Fruit fly (Drosophila melanogaster) whole organism, embryonic: Measurements from ENCODE around the gene CG17744.
A peak's percentile ranks its signal among the peaks of the same experiment; 100 is the strongest.

Source experiments
- Asciz ChIP-seq: fragments of 200-800 bp; sonication (Bioruptor generic); optimal IDR thresholded peaks from 2 replicates; lab custom pipeline; 2017; ENCODE audit warnings: missing biosample characterization, mild to moderate bottlenecking, missing genetic modification characterization, missing genetic modification reagents
- Atf6 ChIP-seq: fragments of 200-800 bp; sonication (Bioruptor generic); IDR thresholded peaks from 2 replicates; pipeline ENCODE4 v1.3.6; 2022; ENCODE audit warnings: missing biosample characterization, missing genetic modification characterization
- Bteb2 ChIP-seq: fragments of 200-800 bp; sonication (Bioruptor generic); optimal IDR thresholded peaks from 2 replicates; lab custom pipeline; 2016; ENCODE audit warnings: missing biosample characterization, missing genetic modification characterization
- CG10274 ChIP-seq: fragments of 200-800 bp; sonication (Bioruptor generic); optimal IDR thresholded peaks from 3 replicates; lab custom pipeline; 2017; ENCODE audit warnings: missing biosample characterization, mild to moderate bottlenecking, missing genetic modification characterization
- CG10321 ChIP-seq: fragments of 200-800 bp; sonication (Bioruptor generic); IDR thresholded peaks from 2 replicates; pipeline ENCODE4 v1.3.6; 2022; ENCODE audit warnings: missing biosample characterization, missing genetic modification characterization
- CG10462 ChIP-seq: fragments of 200-800 bp; sonication (Bioruptor generic); optimal IDR thresholded peaks from 2 replicates; lab custom pipeline; 2016; ENCODE audit warnings: missing biosample characterization, missing genetic modification characterization
- CG11093 ChIP-seq: fragments of 200-800 bp; sonication (Bioruptor generic); IDR thresholded peaks from 3 replicates; pipeline ENCODE4 v1.3.6; 2022; ENCODE audit warnings: missing biosample characterization, missing genetic modification characterization
- CG11504 ChIP-seq: fragments of 200-800 bp; sonication (Bioruptor generic); optimal IDR thresholded peaks from 3 replicates; lab custom pipeline; 2019; ENCODE audit warnings: missing biosample characterization, mild to moderate bottlenecking, missing genetic modification characterization, moderate library complexity
- CG12391 ChIP-seq: fragments of 200-800 bp; sonication (Bioruptor generic); optimal IDR thresholded peaks from 3 replicates; lab custom pipeline; 2018; ENCODE audit warnings: missing biosample characterization, mild to moderate bottlenecking, missing genetic modification characterization, moderate library complexity
- CG14965 ChIP-seq: fragments of 200-800 bp; sonication (Bioruptor generic); optimal IDR thresholded peaks from 2 replicates; lab custom pipeline; 2016; ENCODE audit warnings: missing biosample characterization, missing genetic modification characterization, borderline replicate concordance
- CG15269 ChIP-seq: fragments of 200-800 bp; sonication (Bioruptor generic); optimal IDR thresholded peaks from 2 replicates; lab custom pipeline; 2018; ENCODE audit warnings: missing biosample characterization, mild to moderate bottlenecking, missing genetic modification characterization, moderate library complexity
- CG17186 ChIP-seq: fragments of 200-800 bp; sonication (Bioruptor generic); optimal IDR thresholded peaks from 3 replicates; lab custom pipeline; 2017; ENCODE audit warnings: missing biosample characterization, missing genetic modification reagents, missing genetic modification characterization
- CG18262 ChIP-seq: fragments of 200-800 bp; optimal IDR thresholded peaks from 3 replicates; lab custom pipeline; 2019; ENCODE audit warnings: missing biosample characterization, mild to moderate bottlenecking, missing genetic modification characterization, moderate library complexity
- CG2875 ChIP-seq: fragments of 200-800 bp; sonication (Bioruptor generic); optimal IDR thresholded peaks from 2 replicates; lab custom pipeline; 2017; ENCODE audit warnings: missing biosample characterization, mild to moderate bottlenecking, missing genetic modification characterization, missing genetic modification reagents
- CG30403 ChIP-seq: fragments of 200-800 bp; sonication (Bioruptor generic); optimal IDR thresholded peaks from 3 replicates; lab custom pipeline; 2016; ENCODE audit warnings: missing biosample characterization, missing genetic modification characterization
- CG30431 ChIP-seq: fragments of 200-800 bp; sonication (Bioruptor generic); optimal IDR thresholded peaks from 2 replicates; lab custom pipeline; 2017; ENCODE audit warnings: missing biosample characterization, missing genetic modification characterization
- CG3163 ChIP-seq: fragments of 200-800 bp; sonication (Bioruptor generic); optimal IDR thresholded peaks from 3 replicates; lab custom pipeline; 2016; ENCODE audit warnings: missing biosample characterization, missing genetic modification characterization
- CG3726 ChIP-seq: fragments of 200-800 bp; sonication (Bioruptor generic); IDR thresholded peaks from 3 replicates; pipeline ENCODE4, ENCODE4 v1.3.6; 2022; ENCODE audit warnings: missing biosample characterization, missing genetic modification characterization
- CG4424 ChIP-seq: fragments of 200-800 bp; sonication (Bioruptor generic); optimal IDR thresholded peaks from 3 replicates; lab custom pipeline; 2016; ENCODE audit warnings: missing biosample characterization, missing genetic modification characterization
- CG5245 ChIP-seq: fragments of 200-800 bp; sonication (Bioruptor generic); optimal IDR thresholded peaks from 3 replicates; lab custom pipeline; 2016; ENCODE audit warnings: missing biosample characterization, missing genetic modification characterization
- CG5953 ChIP-seq: fragments of 200-800 bp; sonication (Bioruptor generic); IDR thresholded peaks from 2 replicates; pipeline ENCODE4 v1.3.6; 2022; ENCODE audit warnings: missing biosample characterization, missing genetic modification characterization
- CG6254 ChIP-seq: fragments of 200-800 bp; sonication (Bioruptor generic); optimal IDR thresholded peaks from 3 replicates; lab custom pipeline; 2017; ENCODE audit warnings: mild to moderate bottlenecking, missing biosample characterization, missing genetic modification reagents, missing genetic modification characterization
- CG7271 ChIP-seq: fragments of 200-800 bp; sonication (Bioruptor generic); optimal IDR thresholded peaks from 2 replicates; lab custom pipeline; 2018; ENCODE audit warnings: missing biosample characterization, mild to moderate bottlenecking, missing genetic modification characterization, moderate library complexity
- CG8089 ChIP-seq: fragments of 200-800 bp; sonication (Bioruptor generic); optimal IDR thresholded peaks from 3 replicates; lab custom pipeline; 2016; ENCODE audit warnings: missing biosample characterization, missing genetic modification characterization
- CG8359 ChIP-seq: fragments of 200-800 bp; sonication (Bioruptor generic); optimal IDR thresholded peaks from 2 replicates; lab custom pipeline; 2017; ENCODE audit warnings: missing biosample characterization, mild to moderate bottlenecking, missing genetic modification characterization, borderline replicate concordance
- CG8924 ChIP-seq: fragments of 200-800 bp; optimal IDR thresholded peaks from 3 replicates; lab custom pipeline; 2019; ENCODE audit warnings: missing biosample characterization, mild to moderate bottlenecking, missing genetic modification characterization, moderate library complexity
- CG8944 ChIP-seq: fragments of 200-800 bp; sonication (Bioruptor generic); optimal IDR thresholded peaks from 3 replicates; lab custom pipeline; 2016; ENCODE audit warnings: missing biosample characterization, missing genetic modification characterization
- CG9817 ChIP-seq: fragments of 200-800 bp; sonication (Bioruptor generic); optimal IDR thresholded peaks from 2 replicates; lab custom pipeline; 2018; ENCODE audit warnings: missing biosample characterization, mild to moderate bottlenecking, missing genetic modification characterization, moderate library complexity
- E2f1 ChIP-seq: fragments of 200-800 bp; sonication (Bioruptor generic); IDR thresholded peaks from 2 replicates; pipeline ENCODE4 v1.3.6; 2022; ENCODE audit warnings: missing biosample characterization, missing genetic modification characterization
- ERR ChIP-seq: fragments of 200-800 bp; sonication (Bioruptor generic); optimal IDR thresholded peaks from 2 replicates; lab custom pipeline; 2016; ENCODE audit warnings: missing biosample characterization, missing genetic modification characterization
- Jarid2 ChIP-seq: fragments of 200-800 bp; sonication (Bioruptor generic); optimal IDR thresholded peaks from 3 replicates; lab custom pipeline; 2017; ENCODE audit warnings: mild to moderate bottlenecking, missing biosample characterization, missing genetic modification reagents, missing genetic modification characterization
- Sox100B ChIP-seq: fragments of 200-800 bp; sonication (Bioruptor generic); optimal IDR thresholded peaks from 3 replicates; lab custom pipeline; 2018; ENCODE audit warnings: missing biosample characterization, mild to moderate bottlenecking, missing genetic modification characterization
- Tbp ChIP-seq: fragments of >200 bp; optimal IDR thresholded peaks from 2 replicates; lab custom pipeline; 2018; ENCODE audit warnings: missing biosample characterization, missing genetic modification characterization
- Vsx1 ChIP-seq: fragments of 200-800 bp; sonication (Bioruptor generic); optimal IDR thresholded peaks from 2 replicates; lab custom pipeline; 2017; ENCODE audit warnings: missing biosample characterization, mild to moderate bottlenecking, missing genetic modification characterization, missing genetic modification reagents
- dysf ChIP-seq: fragments of 200-800 bp; sonication (Bioruptor generic); IDR thresholded peaks from 3 replicates; pipeline ENCODE4 v1.3.6; 2022; ENCODE audit warnings: missing biosample characterization, missing genetic modification characterization
- eve ChIP-seq, 2 experiments: fragments of >200 bp; optimal IDR thresholded peaks; 2 replicates each; lab custom pipeline; 2017; ENCODE audit warnings: missing biosample characterization in 2 of 2, missing genetic modification characterization in 2 of 2
- fru ChIP-seq: fragments of >200 bp; optimal IDR thresholded peaks from 2 replicates; lab custom pipeline; 2017
- gem ChIP-seq: fragments of 200-800 bp; sonication (Bioruptor generic); optimal IDR thresholded peaks from 2 replicates; lab custom pipeline; 2019; ENCODE audit warnings: missing biosample characterization, mild to moderate bottlenecking, missing genetic modification characterization, moderate library complexity
- gsb-n ChIP-seq: fragments of 200-800 bp; sonication (Bioruptor generic); optimal IDR thresholded peaks from 3 replicates; lab custom pipeline; 2018; ENCODE audit warnings: missing biosample characterization, mild to moderate bottlenecking, missing genetic modification characterization
- hbn ChIP-seq: fragments of 200-800 bp; sonication (Bioruptor generic); IDR thresholded peaks from 2 replicates; pipeline ENCODE4 v1.3.6; 2022; ENCODE audit warnings: missing biosample characterization, missing genetic modification characterization; ENCODE audit not compliant: partially characterized antibody
- mam ChIP-seq: fragments of 200-800 bp; sonication (Bioruptor generic); optimal IDR thresholded peaks from 3 replicates; lab custom pipeline; 2016; ENCODE audit warnings: missing biosample characterization, missing genetic modification characterization
- mld ChIP-seq: fragments of 200-800 bp; sonication (Bioruptor generic); IDR thresholded peaks from 3 replicates; pipeline ENCODE4 v1.3.6; 2022; ENCODE audit warnings: missing biosample characterization, missing genetic modification characterization; ENCODE audit not compliant: partially characterized antibody
- odd ChIP-seq: fragments of 200-800 bp; sonication (Bioruptor generic); optimal IDR thresholded peaks from 2 replicates; lab custom pipeline; 2017; ENCODE audit warnings: missing biosample characterization, mild to moderate bottlenecking, missing genetic modification characterization
- pum ChIP-seq: fragments of 200-800 bp; sonication (Bioruptor generic); optimal IDR thresholded peaks from 2 replicates; lab custom pipeline; 2016; ENCODE audit warnings: missing biosample characterization, missing genetic modification characterization
- slp2 ChIP-seq: fragments of 200-800 bp; sonication (Bioruptor generic); optimal IDR thresholded peaks from 2 replicates; lab custom pipeline; 2016; ENCODE audit warnings: missing biosample characterization, missing genetic modification characterization
- tin ChIP-seq: fragments of 200-800 bp; sonication (Bioruptor generic); optimal IDR thresholded peaks from 3 replicates; lab custom pipeline; 2016; ENCODE audit warnings: missing biosample characterization, missing genetic modification characterization
- tll ChIP-seq, 2 experiments: fragments of 200-800 bp in 1 of 2; fragments of >200 bp in 1 of 2; sonication (Bioruptor generic) in 1 of 2; optimal IDR thresholded peaks; 2 replicates each; lab custom pipeline; 2017 to 2019; ENCODE audit warnings: missing biosample characterization in 2 of 2, missing genetic modification characterization in 2 of 2, mild to moderate bottlenecking in 1 of 2, moderate library complexity in 1 of 2
- yki ChIP-seq: fragments of >200 bp; optimal IDR thresholded peaks from 3 replicates; lab custom pipeline; 2018
- zen2 ChIP-seq: fragments of 200-800 bp; sonication (Bioruptor generic); IDR thresholded peaks from 3 replicates; pipeline ENCODE4 v1.3.6; 2022; ENCODE audit warnings: missing biosample characterization, missing genetic modification characterization; ENCODE audit not compliant: partially characterized antibody

CG17744 gene

dm6 chr3L:7013568-7014305 lies 12.9 kb downstream of the CG17744 start (continued):
- TF ChIP-seq CG9817 (no peak), tin (GFP tag; lab: Kevin White, UChicago) (no peak), slp2 (GFP tag; lab: Kevin White, UChicago) (no peak), CG11504 (peak; percentile 18), zen2 (GFP tag; lab: Robert Waterston, UW) (peak; percentile 52; the same call in 2 of the 3 replicates), CG5245 (no peak), eve (GFP tag; optimal IDR thresholded peaks at IDR 0.05; lab: Kevin White, UChicago) (no peak), Jarid2 (GFP tag; lab: Kevin White, UChicago) (peak; percentile 61), CG10274 (no peak), CG6254 (GFP tag; lab: Kevin White, UChicago) (no peak), Sox100B (no peak), CG30403 (GFP tag; lab: Kevin White, UChicago) (peak; percentile 23), dysf (GFP tag; lab: Robert Waterston, UW) (peak; percentile 59; the same call in 2 of the 3 replicates), CG15269 (tag; lab: Kevin White, UChicago) (peak; percentile 48), CG14965 (GFP tag; lab: Kevin White, UChicago) (no peak), Tbp (GFP tag; lab: Kevin White, UChicago) (no peak), fru (lab: Kevin White, UChicago) (no peak), CG7271 (tag; lab: Kevin White, UChicago) (no peak), CG12391 (tag; lab: Kevin White, UChicago) (peak; percentile 44), odd (GFP tag; lab: Kevin White, UChicago) (no peak), CG5953 (GFP tag; lab: Robert Waterston, UW) (0 out of 2 replicates have a peak, but pooled peaks have one; percentile 48), CG30431 (no peak), CG8944 (no peak), mld (GFP tag; lab: Robert Waterston, UW) (no peak), Atf6 (GFP tag; lab: Robert Waterston, UW) (peak; percentile 46; the same call in 1 of the 2 replicates), mam (GFP tag; lab: Kevin White, UChicago) (peak; percentile 24), CG8089 (no peak), CG2875 (GFP tag; lab: Kevin White, UChicago) (no peak), CG17186 (no peak), Bteb2 (GFP tag; lab: Kevin White, UChicago) (peak; percentile 20), Asciz (GFP tag; lab: Kevin White, UChicago) (peak; percentile 40), CG18262 (tag; lab: Kevin White, UChicago) (peak; percentile 33), tll (GFP tag; optimal IDR thresholded peaks at IDR 0.05; lab: Kevin White, UChicago) (no peak), CG10321 (peak; percentile 32; the same call in 1 of the 2 replicates), E2f1 (GFP tag; lab: Robert Waterston, UW) (peak; percentile 56; the same call in 1 of the 2 replicates), ERR (GFP tag; lab: Kevin White, UChicago) (no peak), pum (GFP tag; lab: Kevin White, UChicago) (no peak), hbn (GFP tag; lab: Robert Waterston, UW) (no peak), Vsx1 (GFP tag; lab: Kevin White, UChicago) (no peak), CG4424 (GFP tag; lab: Kevin White, UChicago) (no peak), CG11093 (no peak; the same call in 2 of the 3 replicates), gem (tag; lab: Kevin White, UChicago) (peak; percentile 42), CG8924 (tag; lab: Kevin White, UChicago) (no peak), CG8359 (GFP tag; lab: Kevin White, UChicago) (no peak), CG3163 (GFP tag; lab: Kevin White, UChicago) (no peak), CG10462 (GFP tag; lab: Kevin White, UChicago) (no peak), CG3726 (GFP tag; lab: Robert Waterston, UW) (0 out of 3 replicates have a peak, but pooled peaks have one; percentile 6), gsb-n (tag; lab: Kevin White, UChicago) (no peak), yki (lab: Kevin White, UChicago) (no peak)
